Fruit fly (Drosophila melanogaster) whole organism, embryonic: ENCODE results near the gene Grip91.

ENCODE experiments used
- Bteb2 ChIP-seq: fragments of 200-800 bp; sonication (Bioruptor generic); optimal IDR thresholded peaks from 2 replicates; lab custom pipeline; 2016; ENCODE audit warnings: missing biosample characterization, missing genetic modification characterization
- CG1024 ChIP-seq: fragments of 200-800 bp; sonication (Bioruptor generic); IDR thresholded peaks from 2 replicates; pipeline ENCODE4 v1.3.6; 2022; ENCODE audit warnings: missing biosample characterization, missing genetic modification characterization
- CG11504 ChIP-seq: fragments of 200-800 bp; sonication (Bioruptor generic); optimal IDR thresholded peaks from 3 replicates; lab custom pipeline; 2019; ENCODE audit warnings: missing biosample characterization, mild to moderate bottlenecking, missing genetic modification characterization, moderate library complexity
- CG12659 ChIP-seq: fragments of 200-800 bp; sonication (Bioruptor generic); optimal IDR thresholded peaks from 3 replicates; lab custom pipeline; 2017; ENCODE audit warnings: mild to moderate bottlenecking, missing biosample characterization, missing genetic modification reagents, missing genetic modification characterization
- CG12942 ChIP-seq: fragments of 200-800 bp; sonication (Bioruptor generic); optimal IDR thresholded peaks from 3 replicates; lab custom pipeline; 2016; ENCODE audit warnings: missing biosample characterization, missing genetic modification characterization
- CG14667 ChIP-seq: fragments of 200-800 bp; sonication (Bioruptor generic); IDR thresholded peaks from 2 replicates; pipeline ENCODE4 v1.3.6; 2022; ENCODE audit warnings: missing biosample characterization, missing genetic modification characterization
- CG17359 ChIP-seq: fragments of 200-800 bp; sonication (Bioruptor generic); optimal IDR thresholded peaks from 3 replicates; lab custom pipeline; 2018; ENCODE audit warnings: missing biosample characterization, mild to moderate bottlenecking, missing genetic modification characterization, moderate library complexity
- CG18011 ChIP-seq: fragments of 200-800 bp; sonication (Bioruptor generic); optimal IDR thresholded peaks from 2 replicates; lab custom pipeline; 2017; ENCODE audit warnings: missing biosample characterization, missing genetic modification characterization, mild to moderate bottlenecking, moderate library complexity, missing genotype
- CG18764 ChIP-seq: fragments of 200-800 bp; sonication (Bioruptor generic); optimal IDR thresholded peaks from 3 replicates; lab custom pipeline; 2016; ENCODE audit warnings: missing biosample characterization, missing genetic modification characterization
- CG3407 ChIP-seq: fragments of 200-800 bp; sonication (Bioruptor generic); optimal IDR thresholded peaks from 2 replicates; lab custom pipeline; 2018; ENCODE audit warnings: missing biosample characterization, mild to moderate bottlenecking, missing genetic modification characterization
- CG3726 ChIP-seq: fragments of 200-800 bp; sonication (Bioruptor generic); IDR thresholded peaks from 3 replicates; pipeline ENCODE4, ENCODE4 v1.3.6; 2022; ENCODE audit warnings: missing biosample characterization, missing genetic modification characterization
- CG4404 ChIP-seq: fragments of 200-800 bp; sonication (Bioruptor generic); IDR thresholded peaks from 2 replicates; pipeline ENCODE4 v1.3.6; 2022; ENCODE audit warnings: missing biosample characterization, missing genetic modification characterization
- CG4820 ChIP-seq: fragments of 200-800 bp; sonication (Bioruptor generic); optimal IDR thresholded peaks from 3 replicates; lab custom pipeline; 2016; ENCODE audit warnings: missing biosample characterization, missing genetic modification characterization
- CG5180 ChIP-seq: fragments of 200-800 bp; sonication (Bioruptor generic); optimal IDR thresholded peaks from 3 replicates; lab custom pipeline; 2017; ENCODE audit warnings: missing biosample characterization, missing genetic modification characterization, mild to moderate bottlenecking, moderate library complexity, missing genetic modification reagents
- CG6813 ChIP-seq: fragments of 200-800 bp; sonication (Bioruptor generic); optimal IDR thresholded peaks from 2 replicates; lab custom pipeline; 2017; ENCODE audit warnings: missing biosample characterization, missing genetic modification characterization, mild to moderate bottlenecking, moderate library complexity, missing genetic modification reagents
- CG7786 ChIP-seq: fragments of 200-800 bp; sonication (Bioruptor generic); optimal IDR thresholded peaks from 2 replicates; lab custom pipeline; 2016; ENCODE audit warnings: missing biosample characterization, missing genetic modification characterization
- CG8924 ChIP-seq: fragments of 200-800 bp; optimal IDR thresholded peaks from 3 replicates; lab custom pipeline; 2019; ENCODE audit warnings: missing biosample characterization, mild to moderate bottlenecking, missing genetic modification characterization, moderate library complexity
- CHES-1-like ChIP-seq: fragments of 200-800 bp; sonication (Bioruptor generic); optimal IDR thresholded peaks from 2 replicates; lab custom pipeline; 2016; ENCODE audit warnings: missing biosample characterization, missing genetic modification characterization
- CTCF ChIP-seq: fragments of 200-800 bp; sonication (Bioruptor generic); optimal IDR thresholded peaks from 2 replicates; lab custom pipeline; 2017; ENCODE audit warnings: missing biosample characterization, mild to moderate bottlenecking, missing genetic modification characterization, moderate library complexity
- Chrac-16 ChIP-seq: fragments of 200-800 bp; sonication (Bioruptor generic); optimal IDR thresholded peaks from 3 replicates; lab custom pipeline; 2016; ENCODE audit warnings: missing biosample characterization, missing genetic modification characterization
- E2f1 ChIP-seq: fragments of 200-800 bp; sonication (Bioruptor generic); IDR thresholded peaks from 2 replicates; pipeline ENCODE4 v1.3.6; 2022; ENCODE audit warnings: missing biosample characterization, missing genetic modification characterization
- Gug ChIP-seq: fragments of 200-800 bp; sonication (Bioruptor generic); IDR thresholded peaks from 4 replicates; pipeline ENCODE4 v1.3.6; 2022; ENCODE audit warnings: missing biosample characterization, missing genetic modification characterization
- Hand ChIP-seq: fragments of 200-800 bp; sonication (Bioruptor generic); optimal IDR thresholded peaks from 2 replicates; lab custom pipeline; 2017; ENCODE audit warnings: mild to moderate bottlenecking, missing biosample characterization, missing genetic modification reagents, missing genetic modification characterization
- HmgZ ChIP-seq: fragments of 200-800 bp; sonication (Bioruptor generic); optimal IDR thresholded peaks from 2 replicates; lab custom pipeline; 2018; ENCODE audit warnings: missing biosample characterization, mild to moderate bottlenecking, missing genetic modification characterization
- MBD-R2 ChIP-seq: fragments of 200-800 bp; sonication (Bioruptor generic); IDR thresholded peaks from 2 replicates; pipeline ENCODE4 v1.3.6; 2022; ENCODE audit warnings: missing biosample characterization, missing genetic modification characterization
- Nf-YB ChIP-seq: fragments of 200-800 bp; sonication (Bioruptor generic); optimal IDR thresholded peaks from 3 replicates; lab custom pipeline; 2019; ENCODE audit warnings: missing biosample characterization, mild to moderate bottlenecking, missing genetic modification characterization, moderate library complexity
- amos ChIP-seq: fragments of 200-800 bp; sonication (Bioruptor generic); IDR thresholded peaks from 2 replicates; pipeline ENCODE4 v1.3.6; 2022; ENCODE audit warnings: missing biosample characterization, missing genetic modification characterization; ENCODE audit not compliant: partially characterized antibody
- ap ChIP-seq: fragments of 200-800 bp; sonication (Bioruptor generic); IDR thresholded peaks from 2 replicates; pipeline ENCODE4 v1.3.6; 2022; ENCODE audit warnings: missing biosample characterization, missing genetic modification characterization
- bsh ChIP-seq, 2 experiments: fragments of 200-800 bp; sonication (Bioruptor generic); optimal IDR thresholded peaks; 2 replicates each; lab custom pipeline; 2017 to 2018; ENCODE audit warnings: mild to moderate bottlenecking in 2 of 2, missing biosample characterization in 2 of 2, missing genetic modification characterization in 2 of 2, moderate library complexity in 1 of 2
- btn ChIP-seq: fragments of 200-800 bp; sonication (Bioruptor generic); optimal IDR thresholded peaks from 2 replicates; lab custom pipeline; 2016; ENCODE audit warnings: missing biosample characterization, missing genetic modification characterization
- chif ChIP-seq, 2 experiments: fragments of 200-800 bp; sonication (Bioruptor generic); optimal IDR thresholded peaks; 3 replicates each; lab custom pipeline; 2016; ENCODE audit warnings: missing biosample characterization in 2 of 2, missing genetic modification characterization in 2 of 2
- dmrt11E ChIP-seq: fragments of 200-800 bp; sonication (Bioruptor generic); optimal IDR thresholded peaks from 3 replicates; lab custom pipeline; 2018; ENCODE audit warnings: missing biosample characterization, mild to moderate bottlenecking, missing genetic modification characterization, moderate library complexity
- ems ChIP-seq: fragments of 200-800 bp; sonication (Bioruptor generic); optimal IDR thresholded peaks from 3 replicates; lab custom pipeline; 2016; ENCODE audit warnings: missing biosample characterization, missing genetic modification characterization
- eyg ChIP-seq: fragments of 200-800 bp; sonication (Bioruptor generic); optimal IDR thresholded peaks from 3 replicates; lab custom pipeline; 2016; ENCODE audit warnings: missing biosample characterization, missing genetic modification characterization
- grau ChIP-seq: fragments of 200-800 bp; optimal IDR thresholded peaks from 3 replicates; lab custom pipeline; 2019; ENCODE audit warnings: missing biosample characterization, mild to moderate bottlenecking, missing genetic modification characterization, moderate library complexity
- jumu ChIP-seq: fragments of 200-800 bp; sonication (Bioruptor generic); optimal IDR thresholded peaks from 3 replicates; lab custom pipeline; 2016; ENCODE audit warnings: missing biosample characterization, missing genetic modification characterization
- kni ChIP-seq: fragments of 200-800 bp; sonication (Bioruptor generic); optimal IDR thresholded peaks from 3 replicates; lab custom pipeline; 2017; ENCODE audit warnings: mild to moderate bottlenecking, missing biosample characterization, missing genetic modification reagents, missing genetic modification characterization
- mam ChIP-seq: fragments of 200-800 bp; sonication (Bioruptor generic); optimal IDR thresholded peaks from 3 replicates; lab custom pipeline; 2016; ENCODE audit warnings: missing biosample characterization, missing genetic modification characterization
- peb ChIP-seq: fragments of 200-800 bp; sonication (Bioruptor generic); IDR thresholded peaks from 2 replicates; pipeline ENCODE4 v1.3.6; 2022; ENCODE audit warnings: missing biosample characterization, missing genetic modification characterization
- prd ChIP-seq, 3 experiments: fragments of >200 bp in 2 of 3; fragments of 200-800 bp in 1 of 3; sonication (Bioruptor generic) in 1 of 3; optimal IDR thresholded peaks in 2 of 3; IDR thresholded peaks in 1 of 3; 2 replicates in 2 of 3; 3 replicates in 1 of 3; pipeline versions ENCODE4 v1.3.6 to Lab custom; 2017 to 2022; ENCODE audit warnings: missing biosample characterization in 1 of 3, missing genetic modification characterization in 1 of 3
- pros ChIP-seq: fragments of 200-800 bp; sonication (Bioruptor generic); optimal IDR thresholded peaks from 3 replicates; lab custom pipeline; 2019; ENCODE audit warnings: missing biosample characterization, mild to moderate bottlenecking, missing genetic modification characterization, moderate library complexity
- schlank ChIP-seq: fragments of 200-800 bp; sonication (Bioruptor generic); optimal IDR thresholded peaks from 2 replicates; lab custom pipeline; 2018; ENCODE audit warnings: missing biosample characterization, mild to moderate bottlenecking, missing genetic modification characterization
- sd ChIP-seq: fragments of 200-800 bp; sonication (Bioruptor generic); optimal IDR thresholded peaks from 3 replicates; lab custom pipeline; 2018; ENCODE audit warnings: missing biosample characterization, mild to moderate bottlenecking, missing genetic modification characterization, moderate library complexity
- slou ChIP-seq: fragments of 200-800 bp; sonication (Bioruptor generic); optimal IDR thresholded peaks from 3 replicates; lab custom pipeline; 2016; ENCODE audit warnings: missing biosample characterization, missing genetic modification characterization
- sob ChIP-seq: fragments of 200-800 bp; sonication (Bioruptor generic); IDR thresholded peaks from 2 replicates; pipeline ENCODE4 v1.3.6; 2022; ENCODE audit warnings: missing biosample characterization, missing genetic modification characterization
- ttk ChIP-seq: fragments of 200-800 bp; sonication (Bioruptor generic); IDR thresholded peaks from 2 replicates; pipeline ENCODE4 v2.1.2; 2022; ENCODE audit warnings: missing biosample characterization, missing genetic modification characterization
- tup ChIP-seq: fragments of 200-800 bp; sonication (Bioruptor generic); optimal IDR thresholded peaks from 2 replicates; lab custom pipeline; 2016; ENCODE audit warnings: missing biosample characterization, mild to moderate bottlenecking, missing genetic modification characterization, moderate library complexity
- tx ChIP-seq: fragments of 200-800 bp; sonication (Bioruptor generic); optimal IDR thresholded peaks from 2 replicates; lab custom pipeline; 2016; ENCODE audit warnings: missing biosample characterization, missing genetic modification characterization
- vvl ChIP-seq: fragments of 200-800 bp; sonication (Bioruptor generic); IDR thresholded peaks from 2 replicates; pipeline ENCODE4 v1.3.6; 2022; ENCODE audit warnings: missing biosample characterization, missing genetic modification characterization
- zfh2 ChIP-seq: fragments of 200-800 bp; sonication (Bioruptor generic); optimal IDR thresholded peaks from 2 replicates; lab custom pipeline; 2016; ENCODE audit warnings: missing biosample characterization, missing genetic modification characterization

Grip91 gene

dm6 chrX:13788973-13789682 is 44.6 kb upstream of the Grip91 start (continued):
- TF ChIP-seq Nf-YB (GFP tag; lab: Kevin White, UChicago) (no peak), vvl (no peak), chif (GFP tag; optimal IDR thresholded peaks at IDR 0.05; lab: Kevin White, UChicago) (no peak), Hand (GFP tag; lab: Kevin White, UChicago) (peak; percentile 11), ttk (GFP tag; lab: Robert Waterston, UW) (no peak), CG12942 (no peak), CG4820 (GFP tag; lab: Kevin White, UChicago) (no peak), CTCF (GFP tag; lab: Kevin White, UChicago) (no peak), schlank (tag; lab: Kevin White, UChicago) (no peak), CG17359 (tag; lab: Kevin White, UChicago) (peak; percentile 37), CG5180 (GFP tag; lab: Kevin White, UChicago) (no peak), amos (no peak), kni (peak; percentile 75), CG18764 (GFP tag; lab: Kevin White, UChicago) (no peak), CG14667 (GFP tag; lab: Robert Waterston, UW) (no peak), CG18011 (GFP tag; lab: Kevin White, UChicago) (no peak), eyg (no peak), peb (GFP tag; lab: Robert Waterston, UW) (peak; percentile 38; the same call in 1 of the 2 replicates), ap (no peak), CG6813 (GFP tag; lab: Kevin White, UChicago) (no peak), tup (GFP tag; lab: Kevin White, UChicago) (no peak), tx (no peak), pros (peak; percentile 96), MBD-R2 (GFP tag; lab: Robert Waterston, UW) (no peak), Gug (GFP tag; lab: Robert Waterston, UW) (no peak), bsh (GFP tag; optimal IDR thresholded peaks at IDR 0.05; lab: Kevin White, UChicago) (peak in 1 of 2 experiments; percentile 59), CG12659 (GFP tag; lab: Kevin White, UChicago) (peak; percentile 16), HmgZ (tag; lab: Kevin White, UChicago) (no peak), CG7786 (peak; percentile 40), sob (no peak), CG11504 (tag; lab: Kevin White, UChicago) (peak; percentile 59), E2f1 (GFP tag; lab: Robert Waterston, UW) (0 out of 2 replicates have a peak, but pooled peaks have one; percentile 19), ems (GFP tag; lab: Kevin White, UChicago) (no peak), dmrt11E (tag; lab: Kevin White, UChicago) (no peak), zfh2 (GFP tag; lab: Kevin White, UChicago) (no peak), Chrac-16 (GFP tag; lab: Kevin White, UChicago) (no peak), CG3407 (GFP tag; lab: Kevin White, UChicago) (no peak), CG4404 (GFP tag; lab: Robert Waterston, UW) (no peak; the same call in 1 of the 2 replicates), grau (tag; lab: Kevin White, UChicago) (peak; percentile 97), CG8924 (tag; lab: Kevin White, UChicago) (peak; percentile 49), jumu (GFP tag; lab: Kevin White, UChicago) (peak; percentile 24), CHES-1-like (no peak), btn (no peak), prd (optimal IDR thresholded peaks at IDR 0.05; lab: Kevin White, UChicago) (no peak), prd (GFP tag; IDR thresholded peaks at IDR 0.05; lab: Robert Waterston, UW) (no peak; the same call in 2 of the 3 replicates), CG3726 (GFP tag; lab: Robert Waterston, UW) (no peak), Bteb2 (GFP tag; lab: Kevin White, UChicago) (no peak), sd (tag; lab: Kevin White, UChicago) (peak; percentile 23), CG1024 (GFP tag; lab: Robert Waterston, UW) (no peak), slou (GFP tag; lab: Kevin White, UChicago) (no peak), mam (GFP tag; lab: Kevin White, UChicago) (no peak)
